Worm (Caenorhabditis elegans) whole organism, L4 larva: ENCODE data around the gene fkb-4.

Experiments
- ceh-20 ChIP-seq: fragments of 200-800 bp; sonication (Bioruptor generic); IDR thresholded peaks from 2 replicates; pipeline ENCODE4 v1.3.6; 2022; ENCODE audit warnings: missing genetic modification reagents, missing genetic modification characterization, missing compliant biosample characterization
- madf-9 ChIP-seq: fragments of 200-800 bp; sonication (Bioruptor generic); conservative IDR thresholded peaks from 2 replicates; pipeline ENCODE4 v1.3.6; 2022; ENCODE audit warnings: missing genetic modification reagents, missing genetic modification characterization, missing compliant biosample characterization
- nhr-10 ChIP-seq: fragments of 150-350 bp; optimal IDR thresholded peaks from 2 replicates; lab custom pipeline; 2014; ENCODE audit warnings: missing biosample characterization, missing genetic modification characterization
- nhr-11 ChIP-seq: fragments of 150-350 bp; optimal IDR thresholded peaks from 2 replicates; lab custom pipeline; 2014; ENCODE audit warnings: missing biosample characterization, missing genetic modification characterization
- pha-4 ChIP-seq, 2 experiments: fragments of 150-350 bp in 1 of 2; fragments of 200-800 bp in 1 of 2; sonication (Bioruptor generic) in 1 of 2; IDR thresholded peaks in 1 of 2; optimal IDR thresholded peaks in 1 of 2; 2 replicates each; pipeline versions ENCODE4 v1.3.6 to Lab custom; 2014 to 2022; ENCODE audit warnings: missing genetic modification characterization in 2 of 2, missing genetic modification reagents in 2 of 2, missing biosample characterization in 1 of 2, missing compliant biosample characterization in 1 of 2
- spr-1 ChIP-seq: sonication (generic microtip); optimal IDR thresholded peaks from 2 replicates; lab custom pipeline; 2016; ENCODE audit warnings: mild to moderate bottlenecking, missing genetic modification characterization, missing compliant biosample characterization

- TF ChIP-seq nhr-11 (tag; lab: Kevin White, UChicago) (no peak), spr-1 (tag; lab: Kevin White, UChicago) (no peak), madf-9 (no peak), pha-4 (GFP tag; IDR thresholded peaks at IDR 0.05; lab: Robert Waterston, UW) (no peak), pha-4 (tag; optimal IDR thresholded peaks at IDR 0.05; lab: Kevin White, UChicago) (no peak), nhr-10 (tag; lab: Kevin White, UChicago) (no peak), ceh-20 (GFP tag; lab: Robert Waterston, UW) (no peak)
These were observed 39.1 kb downstream of the fkb-4 start, which contains the start of gene C15C8.5 for ce11 chrV:12747856-12748255.
